Fruit fly (Drosophila melanogaster): Measurements from ENCODE around the gene CG14645.

Gene CG14645

dm6 chr3R:4346636-4347035 lies 11.7 kb downstream of the CG14645 start, which contains the start of gene hkb:
TSS of gene hkb (minus strand) at chr3R:4346646.
- TF ChIP-seq noc (tag; optimal IDR thresholded peaks at IDR 0.05): no peak

dm6 chr3R:4348197-4348814 lies 13.4 kb downstream of the CG14645 start:
- no peak for TF ChIP-seq noc (tag; optimal IDR thresholded peaks at IDR 0.05)

dm6 chr3R:4350199-4350598 lies 15.3 kb downstream of the CG14645 start:
- no peak for TF ChIP-seq noc (tag; optimal IDR thresholded peaks at IDR 0.05)

- no peak for TF ChIP-seq noc (tag; optimal IDR thresholded peaks at IDR 0.05)
Measured at dm6 chr3R:4353569-4353968, 18.7 kb downstream of the CG14645 start.

- TF ChIP-seq noc (tag; optimal IDR thresholded peaks at IDR 0.05): no peak
Measured at dm6 chr3R:4359625-4360024, 24.7 kb downstream of the CG14645 start, which contains the start of gene CG1090. TSS of gene CG1090 (plus strand) at chr3R:4359883.

- TF ChIP-seq noc (tag; optimal IDR thresholded peaks at IDR 0.05): no peak
Measured at dm6 chr3R:4360668-4361110, 25.8 kb downstream of the CG14645 start.

dm6 chr3R:4362010-4362409 lies 27.1 kb downstream of the CG14645 start:
- no peak for TF ChIP-seq noc (tag; optimal IDR thresholded peaks at IDR 0.05)

- TF ChIP-seq noc (tag; optimal IDR thresholded peaks at IDR 0.05): peak; percentile 81
Measured at dm6 chr3R:4378363-4379354, 43.8 kb downstream of the CG14645 start, which contains the start of gene Sfxn1-3. TSS of gene Sfxn1-3 (plus strand) at chr3R:4378600.

dm6 chr3R:4381079-4381919 lies 46.4 kb downstream of the CG14645 start, which contains the start of gene Cont:
TSS of gene Cont (plus strand) at chr3R:4381306.
- TF ChIP-seq noc (tag; optimal IDR thresholded peaks at IDR 0.05): no peak

dm6 chr3R:4382165-4382564 lies 47.3 kb downstream of the CG14645 start:
- TF ChIP-seq noc (tag; optimal IDR thresholded peaks at IDR 0.05): no peak

Data from whole organism, larva.